Fruit fly (Drosophila melanogaster): ENCODE measurements around the gene Uch-L5.

Gene Uch-L5

dm6 chr3L:9466595-9466994 lies 10.2 kb downstream of the Uch-L5 start (continued):
- TF ChIP-seq CG13296 (GFP tag; optimal IDR thresholded peaks at IDR 0.05): peak; percentile 22
- TF ChIP-seq sob (GFP tag; IDR thresholded peaks at IDR 0.05): no peak
- TF ChIP-seq pfk (GFP tag; optimal IDR thresholded peaks at IDR 0.05): no peak
- no peak for TF ChIP-seq CG7786 (GFP tag; optimal IDR thresholded peaks at IDR 0.05)
- TF ChIP-seq Pdp1 (GFP tag; optimal IDR thresholded peaks at IDR 0.05): no peak
- peak; percentile 35 for TF ChIP-seq nmo (GFP tag; optimal IDR thresholded peaks at IDR 0.05)
- TF ChIP-seq sna (GFP tag; IDR thresholded peaks at IDR 0.05; ENCODE audit: partially characterized antibody): no peak
- TF ChIP-seq sima (GFP tag; optimal IDR thresholded peaks at IDR 0.05): no peak
- peak; percentile 45 for TF ChIP-seq CG30403 (GFP tag; optimal IDR thresholded peaks at IDR 0.05)
- no peak for TF ChIP-seq dm (GFP tag; optimal IDR thresholded peaks at IDR 0.05)
- no peak for TF ChIP-seq CG7963 (GFP tag; IDR thresholded peaks at IDR 0.05; ENCODE audit: partially characterized antibody)
- TF ChIP-seq CG12071 (GFP tag; optimal IDR thresholded peaks at IDR 0.05): no peak
- no peak for TF ChIP-seq CG17912 (GFP tag; optimal IDR thresholded peaks at IDR 0.05)
- no peak for TF ChIP-seq BtbVII (GFP tag; optimal IDR thresholded peaks at IDR 0.05)
- no peak for TF ChIP-seq CG14667 (GFP tag; IDR thresholded peaks at IDR 0.05)
- TF ChIP-seq CG2202 (tag; optimal IDR thresholded peaks at IDR 0.05): no peak
- TF ChIP-seq CG18476 (GFP tag; optimal IDR thresholded peaks at IDR 0.05): no peak
- TF ChIP-seq CoRest (tag; optimal IDR thresholded peaks at IDR 0.05): peak; percentile 17
- no peak for TF ChIP-seq CG33557 (GFP tag; optimal IDR thresholded peaks at IDR 0.05)
- TF ChIP-seq CG4820 (GFP tag; optimal IDR thresholded peaks at IDR 0.05): no peak
- no peak for TF ChIP-seq toy (GFP tag; IDR thresholded peaks at IDR 0.05)
- TF ChIP-seq Xbp1 (GFP tag; optimal IDR thresholded peaks at IDR 0.05): peak; percentile 11
- no peak for TF ChIP-seq B-H1 (GFP tag; IDR thresholded peaks at IDR 0.05)
- TF ChIP-seq pnt (GFP tag; optimal IDR thresholded peaks at IDR 0.05): no peak
- TF ChIP-seq en (GFP tag; optimal IDR thresholded peaks at IDR 0.05): no peak
- no peak for TF ChIP-seq klu (GFP tag; IDR thresholded peaks at IDR 0.05)
- TF ChIP-seq stc (GFP tag; IDR thresholded peaks at IDR 0.05): no peak
- TF ChIP-seq Neu2 (GFP tag; optimal IDR thresholded peaks at IDR 0.05; ENCODE audit: borderline replicate concordance): no peak
- no peak for TF ChIP-seq rib (GFP tag; IDR thresholded peaks at IDR 0.05)
- TF ChIP-seq Tbp (GFP tag; optimal IDR thresholded peaks at IDR 0.05): no peak
- no peak for TF ChIP-seq Dll (GFP tag; IDR thresholded peaks at IDR 0.05; ENCODE audit: partially characterized antibody)
- TF ChIP-seq Med (GFP tag): peak; percentile 55
- TF ChIP-seq CG12236 (GFP tag; optimal IDR thresholded peaks at IDR 0.05): no peak
- TF ChIP-seq CG3407 (GFP tag; optimal IDR thresholded peaks at IDR 0.05): no peak
- no peak for TF ChIP-seq lbe (GFP tag; optimal IDR thresholded peaks at IDR 0.05)
- no peak for TF ChIP-seq Gsc (GFP tag; IDR thresholded peaks at IDR 0.05)
- TF ChIP-seq CG5953 (GFP tag; IDR thresholded peaks at IDR 0.05): no peak
- peak; percentile 10 for TF ChIP-seq CG9437 (GFP tag; optimal IDR thresholded peaks at IDR 0.05)
- TF ChIP-seq Dip3 (GFP tag; optimal IDR thresholded peaks at IDR 0.05): no peak
- TF ChIP-seq gsb (GFP tag; IDR thresholded peaks at IDR 0.05): no peak
- TF ChIP-seq CG4328 (GFP tag; optimal IDR thresholded peaks at IDR 0.05): no peak
- no peak for TF ChIP-seq bowl (GFP tag; IDR thresholded peaks at IDR 0.05)
- TF ChIP-seq wdn (GFP tag; IDR thresholded peaks at IDR 0.05): no peak
- peak; percentile 1 for TF ChIP-seq CG10267 (tag; optimal IDR thresholded peaks at IDR 0.05)
- no peak for TF ChIP-seq Rx (GFP tag; IDR thresholded peaks at IDR 0.05)
- TF ChIP-seq CG17802 (tag; optimal IDR thresholded peaks at IDR 0.05): no peak
- no peak for TF ChIP-seq lov (optimal IDR thresholded peaks at IDR 0.05)
- TF ChIP-seq lov (GFP tag; IDR thresholded peaks at IDR 0.05): no peak
- TF ChIP-seq ham (GFP tag; IDR thresholded peaks at IDR 0.05): no peak
- TF ChIP-seq D (optimal IDR thresholded peaks at IDR 0.05): no peak
- TF ChIP-seq D (GFP tag; optimal IDR thresholded peaks at IDR 0.05): no peak
- TF ChIP-seq Xrp1 (GFP tag; IDR thresholded peaks at IDR 0.05): no peak
- no peak for TF ChIP-seq CG12155 (GFP tag; optimal IDR thresholded peaks at IDR 0.05)
